Worm (Caenorhabditis elegans) whole organism, L2 larva: Measurements from ENCODE around the gene mif-2.

ENCODE experiments used
- F13H6.1 ChIP-seq: sonication (generic microtip); optimal IDR thresholded peaks from 2 replicates; lab custom pipeline; 2016; ENCODE audit warnings: missing genetic modification characterization, missing compliant biosample characterization
- blmp-1 ChIP-seq: sonication (generic microtip); optimal IDR thresholded peaks from 2 replicates; lab custom pipeline; 2017; ENCODE audit warnings: missing genetic modification characterization, mild to moderate bottlenecking, missing compliant biosample characterization, antibody characterized with exemption, moderate library complexity; ENCODE audit not compliant: insufficient read depth
- ceh-82 ChIP-seq: fragments of 150-350 bp; optimal IDR thresholded peaks from 2 replicates; lab custom pipeline; 2014; ENCODE audit warnings: missing biosample characterization, missing genetic modification characterization
- lin-13 ChIP-seq: fragments of 150-350 bp; optimal IDR thresholded peaks from 2 replicates; lab custom pipeline; 2014; ENCODE audit warnings: missing biosample characterization, missing genetic modification reagents, missing genetic modification characterization
- mbf-1 ChIP-seq: sonication (generic microtip); optimal IDR thresholded peaks from 2 replicates; lab custom pipeline; 2017; ENCODE audit warnings: missing biosample characterization, missing genetic modification characterization
- nhr-11 ChIP-seq: fragments of 150-350 bp; optimal IDR thresholded peaks from 2 replicates; lab custom pipeline; 2014; ENCODE audit warnings: missing biosample characterization, missing genetic modification characterization
- nhr-12 ChIP-seq: fragments of 150-350 bp; optimal IDR thresholded peaks from 2 replicates; lab custom pipeline; 2014; ENCODE audit warnings: missing biosample characterization, missing genetic modification characterization
- nhr-237 ChIP-seq: fragments of 150-350 bp; optimal IDR thresholded peaks from 2 replicates; lab custom pipeline; 2014; ENCODE audit warnings: missing biosample characterization, missing genetic modification characterization
- sma-9 ChIP-seq, 2 experiments: fragments of 150-350 bp in 1 of 2; sonication (generic microtip) in 1 of 2; optimal IDR thresholded peaks; 2 replicates each; lab custom pipeline; 2014 to 2016; ENCODE audit warnings: missing genetic modification characterization in 2 of 2, mild to moderate bottlenecking in 1 of 2, missing biosample characterization in 1 of 2, missing compliant biosample characterization in 1 of 2, missing genetic modification reagents in 1 of 2, moderate library complexity in 1 of 2
- unc-39 ChIP-seq: fragments of 150-350 bp; optimal IDR thresholded peaks from 2 replicates; lab custom pipeline; 2014; ENCODE audit warnings: missing biosample characterization, missing genetic modification characterization
- ztf-11 ChIP-seq: sonication (generic microtip); optimal IDR thresholded peaks from 2 replicates; lab custom pipeline; 2017; ENCODE audit warnings: missing biosample characterization, missing genetic modification characterization

DNA sequence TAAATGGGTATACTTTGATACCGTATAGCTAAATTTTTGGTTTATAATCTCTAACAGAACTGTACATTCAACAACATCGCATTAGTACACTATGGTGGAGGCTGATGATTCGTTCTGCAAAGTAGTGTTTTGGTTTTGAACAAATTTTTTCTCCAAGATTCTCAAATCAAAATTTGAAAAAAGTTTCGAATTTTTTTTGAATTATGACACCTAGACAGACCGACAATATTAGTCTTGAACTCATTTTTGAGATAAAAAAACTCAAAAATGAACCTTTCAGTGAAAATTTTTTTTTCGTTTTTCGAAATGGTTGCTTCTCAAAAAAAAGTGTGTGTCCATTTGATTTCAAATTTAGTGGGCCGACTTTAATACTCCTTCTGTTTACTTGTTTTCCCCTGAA is 32.8 kb downstream of the mif-2 start:
- TF ChIP-seq lin-13 (GFP tag; lab: Kevin White, UChicago) (no peak), nhr-12 (tag; lab: Kevin White, UChicago) (no peak), mbf-1 (tag; lab: Kevin White, UChicago) (no peak), nhr-237 (tag; lab: Kevin White, UChicago) (no peak), ztf-11 (tag; lab: Kevin White, UChicago) (no peak), blmp-1 (tag; lab: Kevin White, UChicago) (no peak), F13H6.1 (tag; lab: Kevin White, UChicago) (no peak), nhr-11 (no peak), unc-39 (tag; lab: Kevin White, UChicago) (no peak), sma-9 (GFP tag; optimal IDR thresholded peaks at IDR 0.05; lab: Kevin White, UChicago) (no peak), sma-9 (tag; optimal IDR thresholded peaks at IDR 0.05; lab: Kevin White, UChicago) (no peak), ceh-82 (tag; lab: Kevin White, UChicago) (no peak)
